Worm (Caenorhabditis elegans) whole organism, mixed stage, embryonic: ENCODE data around the gene W08E12.6.
A peak's percentile ranks its signal among the peaks of the same experiment; 100 is the strongest.
"Not testable (repeated sequence)": the region's sequence is repeated elsewhere in the genome, so short reads cannot be mapped to it uniquely, and the experiment has no call there.

Experiments used
- M03D4.4 ChIP-seq: sonication (generic microtip); optimal IDR thresholded peaks from 2 replicates; lab custom pipeline; 2017; ENCODE audit warnings: mild to moderate bottlenecking, missing genetic modification characterization, missing compliant biosample characterization
- bed-3 ChIP-seq: fragments of 200-800 bp; sonication (Bioruptor generic); optimal IDR thresholded peaks from 3 replicates; lab custom pipeline; 2018; ENCODE audit warnings: mild to moderate bottlenecking, missing genetic modification characterization, moderate library complexity, missing compliant biosample characterization
- blmp-1 ChIP-seq: fragments of 150-350 bp; optimal IDR thresholded peaks from 2 replicates; lab custom pipeline; 2014; ENCODE audit warnings: missing biosample characterization, missing genetic modification characterization
- ceh-39 ChIP-seq: fragments of 150-350 bp; optimal IDR thresholded peaks from 2 replicates; lab custom pipeline; 2014; ENCODE audit warnings: missing biosample characterization, missing genetic modification characterization
- ceh-43 ChIP-seq: fragments of 200-800 bp; sonication (Bioruptor generic); optimal IDR thresholded peaks from 2 replicates; lab custom pipeline; 2018; ENCODE audit warnings: mild to moderate bottlenecking, missing genetic modification characterization, moderate library complexity, missing compliant biosample characterization
- ceh-83 ChIP-seq: fragments of 200-800 bp; sonication (Bioruptor generic); optimal IDR thresholded peaks from 2 replicates; lab custom pipeline; 2018; ENCODE audit warnings: mild to moderate bottlenecking, missing genetic modification characterization, missing compliant biosample characterization
- cnd-1 ChIP-seq: fragments of 200-800 bp; sonication (Bioruptor generic); optimal IDR thresholded peaks from 2 replicates; lab custom pipeline; 2018; ENCODE audit warnings: mild to moderate bottlenecking, missing genetic modification characterization, missing compliant biosample characterization
- drap-1 ChIP-seq: fragments of 200-800 bp; sonication (Bioruptor generic); optimal IDR thresholded peaks from 3 replicates; lab custom pipeline; 2018; ENCODE audit warnings: mild to moderate bottlenecking, missing genetic modification characterization, missing compliant biosample characterization
- flh-1 ChIP-seq: fragments of 200-800 bp; sonication (Bioruptor generic); optimal IDR thresholded peaks from 2 replicates; lab custom pipeline; 2018; ENCODE audit warnings: mild to moderate bottlenecking, missing genetic modification characterization, moderate library complexity, missing compliant biosample characterization
- ham-2 ChIP-seq: fragments of 200-800 bp; sonication (Bioruptor generic); optimal IDR thresholded peaks from 2 replicates; lab custom pipeline; 2018; ENCODE audit warnings: mild to moderate bottlenecking, missing genetic modification characterization, missing compliant biosample characterization
- hlh-1 ChIP-seq: fragments of 150-350 bp; optimal IDR thresholded peaks from 2 replicates; lab custom pipeline; 2014; ENCODE audit warnings: missing biosample characterization, missing genetic modification reagents, missing genetic modification characterization
- lin-32 ChIP-seq: fragments of 200-800 bp; sonication (Bioruptor generic); optimal IDR thresholded peaks from 2 replicates; lab custom pipeline; 2018; ENCODE audit warnings: mild to moderate bottlenecking, missing genetic modification characterization, missing compliant biosample characterization
- lsy-2 ChIP-seq: fragments of 150-350 bp; optimal IDR thresholded peaks from 2 replicates; lab custom pipeline; 2014; ENCODE audit warnings: missing biosample characterization, missing genetic modification characterization
- mab-5 ChIP-seq: fragments of 150-350 bp; optimal IDR thresholded peaks from 2 replicates; lab custom pipeline; 2014; ENCODE audit warnings: missing biosample characterization, missing genetic modification characterization
- mep-1 ChIP-seq: fragments of 150-350 bp; optimal IDR thresholded peaks from 2 replicates; lab custom pipeline; 2017; ENCODE audit warnings: missing biosample characterization, missing genetic modification reagents, missing genetic modification characterization, inconsistent platforms
- nhr-2 ChIP-seq: fragments of 150-350 bp; optimal IDR thresholded peaks from 2 replicates; lab custom pipeline; 2014; ENCODE audit warnings: missing biosample characterization, missing genetic modification characterization
- nhr-237 ChIP-seq: fragments of 150-350 bp; optimal IDR thresholded peaks from 2 replicates; lab custom pipeline; 2014; ENCODE audit warnings: missing biosample characterization, missing genetic modification characterization
- nhr-28 ChIP-seq: fragments of 150-350 bp; optimal IDR thresholded peaks from 2 replicates; lab custom pipeline; 2014; ENCODE audit warnings: missing biosample characterization, missing genetic modification characterization
- nhr-76 ChIP-seq: sonication (generic microtip); optimal IDR thresholded peaks from 2 replicates; lab custom pipeline; 2017; ENCODE audit warnings: missing biosample characterization, missing genetic modification characterization
- pha-4 ChIP-seq: fragments of 150-350 bp; optimal IDR thresholded peaks from 2 replicates; lab custom pipeline; 2018; ENCODE audit warnings: missing biosample characterization, missing genetic modification reagents, missing genetic modification characterization
- sem-2 ChIP-seq: fragments of 200-800 bp; sonication (Bioruptor generic); optimal IDR thresholded peaks from 2 replicates; lab custom pipeline; 2018; ENCODE audit warnings: mild to moderate bottlenecking, missing genetic modification characterization, missing compliant biosample characterization
- snpc-4 ChIP-seq: fragments of 150-350 bp; optimal IDR thresholded peaks from 2 replicates; lab custom pipeline; 2014; ENCODE audit warnings: missing biosample characterization, missing genetic modification characterization
- sptf-1 ChIP-seq: sonication (generic microtip); optimal IDR thresholded peaks from 2 replicates; lab custom pipeline; 2017; ENCODE audit warnings: mild to moderate bottlenecking, missing genetic modification characterization, moderate library complexity, missing compliant biosample characterization
- tbx-8 ChIP-seq: fragments of 200-800 bp; sonication (Bioruptor generic); optimal IDR thresholded peaks from 2 replicates; lab custom pipeline; 2018; ENCODE audit warnings: mild to moderate bottlenecking, missing genetic modification characterization, moderate library complexity, missing compliant biosample characterization
- unc-120 ChIP-seq: sonication (generic microtip); optimal IDR thresholded peaks from 2 replicates; lab custom pipeline; 2017; ENCODE audit warnings: missing genetic modification characterization, missing compliant biosample characterization; ENCODE audit not compliant: poor library complexity, severe bottlenecking
- unc-62 ChIP-seq: fragments of 150-350 bp; optimal IDR thresholded peaks from 2 replicates; lab custom pipeline; 2014; ENCODE audit warnings: missing biosample characterization, missing genetic modification reagents, missing genetic modification characterization
- zip-8 ChIP-seq: fragments of 150-350 bp; optimal IDR thresholded peaks from 2 replicates; lab custom pipeline; 2014; ENCODE audit warnings: missing biosample characterization, missing genetic modification characterization
- ztf-11 ChIP-seq: fragments of 150-350 bp; optimal IDR thresholded peaks from 2 replicates; lab custom pipeline; 2014; ENCODE audit warnings: missing biosample characterization, missing genetic modification characterization

W08E12.6 gene

DNA sequence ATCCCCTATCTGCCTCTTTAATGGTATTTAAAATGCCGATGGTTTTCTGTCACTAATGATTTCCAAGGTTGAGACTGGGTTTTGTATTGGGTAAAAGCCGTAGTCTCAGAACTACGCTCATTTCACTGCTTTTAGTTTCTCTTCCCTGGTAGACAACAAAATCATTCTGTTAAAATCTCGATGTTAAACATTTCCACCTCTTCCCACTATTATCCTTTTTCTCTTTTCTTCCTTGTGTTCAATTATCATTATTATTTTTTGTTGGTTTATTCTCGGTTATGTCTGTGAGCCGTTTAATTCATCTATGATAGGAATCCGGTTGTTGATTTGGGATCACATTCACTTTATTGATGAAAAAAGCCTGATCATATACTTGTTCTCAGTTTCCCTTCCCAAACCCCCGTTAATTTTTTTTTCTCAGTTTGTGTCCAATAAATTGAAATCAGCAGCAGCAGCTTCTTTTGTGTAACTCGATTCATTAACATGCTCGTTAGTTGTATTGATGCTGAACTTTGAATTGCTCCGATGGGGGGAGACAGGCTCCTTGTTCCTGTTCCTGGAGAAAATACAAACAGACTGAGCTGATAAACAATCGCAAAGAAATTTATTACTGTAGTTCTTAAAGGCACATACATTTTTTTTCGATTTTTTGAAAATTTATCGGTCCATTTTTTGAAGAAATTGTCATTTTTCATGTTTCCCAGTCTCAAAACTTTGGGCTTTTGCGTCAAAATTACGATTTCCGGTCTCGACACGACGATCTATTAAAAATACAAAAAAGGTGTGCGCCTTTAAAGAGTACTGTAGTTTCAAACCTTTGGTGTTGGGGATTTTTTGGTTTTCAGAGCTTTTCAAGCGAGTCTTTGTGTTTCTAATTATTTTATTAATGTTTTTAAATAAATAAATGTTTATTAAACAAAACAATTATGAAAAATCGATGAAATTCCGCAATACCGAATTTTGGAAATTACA lies 1.5 kb upstream of the W08E12.6 start:
- TF ChIP-seq snpc-4 (tag; lab: Kevin White, UChicago): no peak
- TF ChIP-seq sptf-1 (tag; lab: Kevin White, UChicago): no peak
- TF ChIP-seq blmp-1 (tag; lab: Kevin White, UChicago): no peak
- no peak for TF ChIP-seq hlh-1 (tag; lab: Kevin White, UChicago)
- TF ChIP-seq bed-3 (GFP tag; lab: Kevin White, UChicago): no peak
- TF ChIP-seq ceh-43: no peak
- TF ChIP-seq tbx-8 (GFP tag; lab: Kevin White, UChicago): no peak
- no peak for TF ChIP-seq M03D4.4 (tag; lab: Kevin White, UChicago)
- TF ChIP-seq mep-1: no peak
- TF ChIP-seq ztf-11: no peak
- no peak for TF ChIP-seq unc-120 (tag; lab: Kevin White, UChicago)
- no peak for TF ChIP-seq cnd-1 (tag; lab: Kevin White, UChicago)
- no peak for TF ChIP-seq sem-2 (GFP tag; lab: Kevin White, UChicago)
- TF ChIP-seq pha-4 (tag; lab: Kevin White, UChicago): no peak
- TF ChIP-seq ceh-39 (tag; lab: Kevin White, UChicago): no peak
- no peak for TF ChIP-seq zip-8 (tag; lab: Kevin White, UChicago)
- no peak for TF ChIP-seq nhr-2
- TF ChIP-seq flh-1 (GFP tag; lab: Kevin White, UChicago): no peak
- TF ChIP-seq mab-5: no peak

ce11 chrIV:3299229-3299628 lies 829 bp downstream of the W08E12.6 start:
- TF ChIP-seq ham-2 (GFP tag; lab: Kevin White, UChicago): no peak
- TF ChIP-seq blmp-1 (tag; lab: Kevin White, UChicago): no peak
- TF ChIP-seq ceh-83 (GFP tag; lab: Kevin White, UChicago): peak; percentile 46
- TF ChIP-seq, all 35 proteins: peak for 1

DNA sequence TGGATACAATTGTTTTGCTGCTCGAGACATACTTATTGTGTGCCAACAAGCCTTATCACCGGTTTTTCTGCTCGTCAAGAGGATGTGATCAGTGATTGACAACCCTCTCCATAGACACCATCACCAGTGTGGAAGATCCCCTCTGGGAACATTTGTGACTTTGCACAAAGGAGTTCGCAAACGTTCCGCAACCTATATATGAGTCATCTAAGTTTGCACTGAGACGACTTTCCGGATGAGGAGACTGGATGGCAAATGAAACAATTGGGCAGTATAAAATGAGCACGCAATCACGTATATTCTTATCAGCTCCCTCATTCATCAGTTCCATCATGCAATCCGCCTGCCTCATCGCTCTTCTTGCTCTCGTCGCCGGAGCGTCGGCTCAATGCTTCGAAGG lies 2.1 kb downstream of the W08E12.6 start, which contains the start of gene W08E12.5:
Gene W08E12.5, plus strand, starts transcription at position 301 of the 400 bp plus-strand sequence.
- no peak for TF ChIP-seq ham-2 (GFP tag; lab: Kevin White, UChicago)
- TF ChIP-seq cnd-1 (tag; lab: Kevin White, UChicago): no peak
- no peak for TF ChIP-seq nhr-76 (tag; lab: Kevin White, UChicago)
- no peak for TF ChIP-seq flh-1 (GFP tag; lab: Kevin White, UChicago)
- TF ChIP-seq ceh-43: no peak
- no peak for TF ChIP-seq snpc-4 (tag; lab: Kevin White, UChicago)
- TF ChIP-seq zip-8 (tag; lab: Kevin White, UChicago): no peak
- no peak for TF ChIP-seq drap-1 (GFP tag; lab: Kevin White, UChicago)
- TF ChIP-seq mep-1: no peak
- no peak for TF ChIP-seq nhr-28
- no peak for TF ChIP-seq lin-32 (GFP tag; lab: Kevin White, UChicago)
- no peak for TF ChIP-seq hlh-1 (tag; lab: Kevin White, UChicago)
- no peak for TF ChIP-seq nhr-237 (tag; lab: Kevin White, UChicago)
- no peak for TF ChIP-seq pha-4 (tag; lab: Kevin White, UChicago)
- TF ChIP-seq lsy-2: no peak
- TF ChIP-seq unc-62 (GFP tag; lab: Kevin White, UChicago): no peak
- TF ChIP-seq ceh-83 (GFP tag; lab: Kevin White, UChicago): no peak

ce11 chrIV:3302058-3302457 lies 3.7 kb downstream of the W08E12.6 start, which contains the start of gene W08E12.4:
TSS of gene W08E12.4 (plus strand) at chrIV:3302358.
- not testable (repeated sequence) for TF ChIP-seq ham-2 (GFP tag; lab: Kevin White, UChicago); unc-62 (GFP tag; lab: Kevin White, UChicago); sptf-1 (tag; lab: Kevin White, UChicago)

- not testable (repeated sequence) for TF ChIP-seq blmp-1 (tag; lab: Kevin White, UChicago); nhr-2; mep-1
These were observed 5.3 kb downstream of the W08E12.6 start, which contains the start of gene idpp-12 for ce11 chrIV:3303690-3304089. TSS of gene idpp-12 (plus strand) at chrIV:3303990.
